Worm (Caenorhabditis elegans): ENCODE data around the gene srab-9.

ce11 chrV:3122403-3122802, 18.7 kb downstream of the srab-9 start:
- TF ChIP-seq elt-4 (tag; optimal IDR thresholded peaks at IDR 0.05), result no peak
- no peak for TF ChIP-seq fkh-10 (GFP tag; optimal IDR thresholded peaks at IDR 0.05)
- TF ChIP-seq unc-3 (GFP tag; conservative IDR thresholded peaks at IDR 0.05), result no peak
- no peak for TF ChIP-seq unc-3 (tag; optimal IDR thresholded peaks at IDR 0.05)
- no peak for TF ChIP-seq ceh-9 (tag; optimal IDR thresholded peaks at IDR 0.05)
- TF ChIP-seq ref-2 (tag; optimal IDR thresholded peaks at IDR 0.05), result no peak
- TF ChIP-seq tbx-2 (tag; optimal IDR thresholded peaks at IDR 0.05), result no peak
- TF ChIP-seq unc-42 (tag; optimal IDR thresholded peaks at IDR 0.05), result no peak
- no peak for TF ChIP-seq dve-1 (tag; optimal IDR thresholded peaks at IDR 0.05)
- no peak for TF ChIP-seq nhr-232 (tag; optimal IDR thresholded peaks at IDR 0.05)
